Fruit fly (Drosophila melanogaster) whole organism, embryonic: Measurements from ENCODE around the gene CG15880.

Experiments
- Atf6 ChIP-seq: fragments of 200-800 bp; sonication (Bioruptor generic); IDR thresholded peaks from 2 replicates; pipeline ENCODE4 v1.3.6; 2022; ENCODE audit warnings: missing biosample characterization, missing genetic modification characterization
- B-H2 ChIP-seq: fragments of 200-800 bp; sonication (Bioruptor generic); optimal IDR thresholded peaks from 2 replicates; lab custom pipeline; 2018; ENCODE audit warnings: missing biosample characterization, mild to moderate bottlenecking, missing genetic modification characterization
- C15 ChIP-seq: fragments of 200-800 bp; sonication (Bioruptor generic); IDR thresholded peaks from 3 replicates; pipeline ENCODE4 v1.3.6; 2022; ENCODE audit warnings: missing biosample characterization, missing genetic modification characterization
- CG11085 ChIP-seq: fragments of 200-800 bp; sonication (Bioruptor generic); IDR thresholded peaks from 2 replicates; pipeline ENCODE4 v1.3.6; 2022; ENCODE audit warnings: missing biosample characterization, missing genetic modification characterization
- CG11398 ChIP-seq: fragments of 200-800 bp; sonication (Bioruptor generic); optimal IDR thresholded peaks from 2 replicates; lab custom pipeline; 2016; ENCODE audit warnings: missing biosample characterization, missing genetic modification characterization
- CG12744 ChIP-seq: fragments of 200-800 bp; sonication (Bioruptor generic); optimal IDR thresholded peaks from 2 replicates; lab custom pipeline; 2016; ENCODE audit warnings: missing biosample characterization, missing genetic modification characterization
- CG13894 ChIP-seq: fragments of 200-800 bp; sonication (Bioruptor generic); optimal IDR thresholded peaks from 3 replicates; lab custom pipeline; 2018; ENCODE audit warnings: missing biosample characterization, mild to moderate bottlenecking, missing genetic modification characterization, moderate library complexity
- CG14860 ChIP-seq: fragments of 200-800 bp; sonication (Bioruptor generic); IDR thresholded peaks from 3 replicates; pipeline ENCODE4 v1.3.6; 2022; ENCODE audit warnings: missing biosample characterization, missing genetic modification characterization; ENCODE audit not compliant: partially characterized antibody
- CG1647 ChIP-seq: fragments of 200-800 bp; sonication (Bioruptor generic); optimal IDR thresholded peaks from 3 replicates; lab custom pipeline; 2016; ENCODE audit warnings: missing biosample characterization, missing genetic modification characterization
- CG16863 ChIP-seq: fragments of 200-800 bp; sonication (Bioruptor generic); optimal IDR thresholded peaks from 3 replicates; lab custom pipeline; 2016; ENCODE audit warnings: missing biosample characterization, missing genetic modification characterization
- CG17186 ChIP-seq: fragments of 200-800 bp; sonication (Bioruptor generic); optimal IDR thresholded peaks from 3 replicates; lab custom pipeline; 2017; ENCODE audit warnings: missing biosample characterization, missing genetic modification reagents, missing genetic modification characterization
- CG17359 ChIP-seq: fragments of 200-800 bp; sonication (Bioruptor generic); optimal IDR thresholded peaks from 3 replicates; lab custom pipeline; 2018; ENCODE audit warnings: missing biosample characterization, mild to moderate bottlenecking, missing genetic modification characterization, moderate library complexity
- CG1792 ChIP-seq: fragments of 200-800 bp; sonication (Bioruptor generic); optimal IDR thresholded peaks from 2 replicates; lab custom pipeline; 2016; ENCODE audit warnings: missing biosample characterization, missing genetic modification characterization
- CG30020 ChIP-seq: fragments of 200-800 bp; optimal IDR thresholded peaks from 2 replicates; lab custom pipeline; 2019; ENCODE audit warnings: missing biosample characterization, mild to moderate bottlenecking, missing genetic modification characterization, moderate library complexity
- CG31388 ChIP-seq: fragments of 200-800 bp; sonication (Bioruptor generic); optimal IDR thresholded peaks from 2 replicates; lab custom pipeline; 2016; ENCODE audit warnings: missing biosample characterization, missing genetic modification characterization
- CG31441 ChIP-seq: fragments of 200-800 bp; sonication (Bioruptor generic); IDR thresholded peaks from 2 replicates; pipeline ENCODE4 v1.3.6; 2022; ENCODE audit warnings: missing biosample characterization, missing genetic modification characterization
- CG33213 ChIP-seq: fragments of 200-800 bp; sonication (Bioruptor generic); optimal IDR thresholded peaks from 3 replicates; lab custom pipeline; 2016; ENCODE audit warnings: missing biosample characterization, missing genetic modification characterization
- CG4820 ChIP-seq: fragments of 200-800 bp; sonication (Bioruptor generic); optimal IDR thresholded peaks from 3 replicates; lab custom pipeline; 2016; ENCODE audit warnings: missing biosample characterization, missing genetic modification characterization
- CG6654 ChIP-seq: fragments of 200-800 bp; sonication (Bioruptor generic); optimal IDR thresholded peaks from 2 replicates; lab custom pipeline; 2017; ENCODE audit warnings: missing biosample characterization, mild to moderate bottlenecking, missing genetic modification characterization
- CG7786 ChIP-seq: fragments of 200-800 bp; sonication (Bioruptor generic); optimal IDR thresholded peaks from 2 replicates; lab custom pipeline; 2016; ENCODE audit warnings: missing biosample characterization, missing genetic modification characterization
- CG9437 ChIP-seq: fragments of 200-800 bp; sonication (Bioruptor generic); optimal IDR thresholded peaks from 2 replicates; lab custom pipeline; 2018; ENCODE audit warnings: missing biosample characterization, mild to moderate bottlenecking, missing genetic modification characterization
- Camta ChIP-seq: fragments of 200-800 bp; sonication (Bioruptor generic); optimal IDR thresholded peaks from 2 replicates; lab custom pipeline; 2016; ENCODE audit warnings: missing biosample characterization, missing genetic modification characterization
- D19A ChIP-seq: fragments of 200-800 bp; optimal IDR thresholded peaks from 3 replicates; lab custom pipeline; 2019; ENCODE audit warnings: missing biosample characterization, mild to moderate bottlenecking, missing genetic modification characterization, moderate library complexity
- Dip3 ChIP-seq: fragments of 200-800 bp; sonication (Bioruptor generic); optimal IDR thresholded peaks from 3 replicates; lab custom pipeline; 2016; ENCODE audit warnings: missing biosample characterization, missing genetic modification characterization
- Doc3 ChIP-seq: fragments of 200-800 bp; sonication (Bioruptor generic); IDR thresholded peaks from 3 replicates; pipeline ENCODE4 v1.3.6; 2022; ENCODE audit warnings: missing biosample characterization, missing genetic modification characterization; ENCODE audit not compliant: partially characterized antibody
- E2f1 ChIP-seq: fragments of 200-800 bp; sonication (Bioruptor generic); IDR thresholded peaks from 2 replicates; pipeline ENCODE4 v1.3.6; 2022; ENCODE audit warnings: missing biosample characterization, missing genetic modification characterization
- Ets97D ChIP-seq: fragments of 200-800 bp; sonication (Bioruptor generic); optimal IDR thresholded peaks from 3 replicates; lab custom pipeline; 2016; ENCODE audit warnings: missing biosample characterization, missing genetic modification characterization
- Gsc ChIP-seq: fragments of 200-800 bp; sonication (Bioruptor generic); IDR thresholded peaks from 2 replicates; pipeline ENCODE4 v1.3.6; 2022; ENCODE audit warnings: missing biosample characterization, missing genetic modification characterization
- H2.0 ChIP-seq: fragments of 200-800 bp; sonication (Bioruptor generic); IDR thresholded peaks from 2 replicates; pipeline ENCODE4 v1.3.6; 2022; ENCODE audit warnings: missing biosample characterization, missing genetic modification characterization
- HLH3B ChIP-seq: fragments of 200-800 bp; sonication (Bioruptor generic); IDR thresholded peaks from 2 replicates; pipeline ENCODE4 v1.3.6; 2022; ENCODE audit warnings: missing biosample characterization, missing genetic modification characterization
- Hr51 ChIP-seq, 2 experiments: fragments of 200-800 bp; sonication (Bioruptor generic); optimal IDR thresholded peaks; 2 replicates in 1 of 2; 3 replicates in 1 of 2; lab custom pipeline; 2016 to 2018; ENCODE audit warnings: missing biosample characterization in 2 of 2, missing genetic modification characterization in 2 of 2, mild to moderate bottlenecking in 1 of 2, moderate library complexity in 1 of 2
- Mrtf ChIP-seq: fragments of 200-800 bp; sonication (Bioruptor generic); IDR thresholded peaks from 3 replicates; pipeline ENCODE4 v1.3.6; 2022; ENCODE audit warnings: missing biosample characterization, missing genetic modification characterization
- Nf-YA ChIP-seq: fragments of 200-800 bp; sonication (Bioruptor generic); IDR thresholded peaks from 2 replicates; pipeline ENCODE4 v1.3.6; 2022; ENCODE audit warnings: missing biosample characterization, missing genetic modification characterization
- Side ChIP-seq: fragments of 200-800 bp; sonication (Bioruptor generic); optimal IDR thresholded peaks from 2 replicates; lab custom pipeline; 2016; ENCODE audit warnings: missing biosample characterization, missing genetic modification characterization
- Stat92E ChIP-seq, 3 experiments: fragments of >200 bp in 2 of 3; fragments of 200-800 bp in 1 of 3; sonication (Bioruptor generic) in 1 of 3; optimal IDR thresholded peaks; 2 replicates each; lab custom pipeline; 2017 to 2019; ENCODE audit warnings: missing biosample characterization in 3 of 3, missing genetic modification characterization in 3 of 3, mild to moderate bottlenecking in 1 of 3, moderate library complexity in 1 of 3
- bab2 ChIP-seq: fragments of 200-800 bp; sonication (Bioruptor generic); optimal IDR thresholded peaks from 2 replicates; lab custom pipeline; 2016; ENCODE audit warnings: missing biosample characterization, missing genetic modification characterization
- cato ChIP-seq: fragments of 200-800 bp; sonication (Bioruptor generic); optimal IDR thresholded peaks from 2 replicates; lab custom pipeline; 2016; ENCODE audit warnings: missing biosample characterization, missing genetic modification characterization, borderline replicate concordance
- caup ChIP-seq: fragments of 200-800 bp; sonication (Bioruptor generic); optimal IDR thresholded peaks from 3 replicates; lab custom pipeline; 2017; ENCODE audit warnings: missing biosample characterization, mild to moderate bottlenecking, missing genetic modification characterization, moderate library complexity; ENCODE audit not compliant: severe bottlenecking
- cwo ChIP-seq: fragments of 200-800 bp; sonication (Bioruptor generic); optimal IDR thresholded peaks from 3 replicates; lab custom pipeline; 2017; ENCODE audit warnings: missing biosample characterization, missing genetic modification characterization, mild to moderate bottlenecking, moderate library complexity, missing genetic modification reagents
- dimm ChIP-seq: fragments of 200-800 bp; sonication (Bioruptor generic); IDR thresholded peaks from 2 replicates; pipeline ENCODE4 v1.3.6; 2022; ENCODE audit warnings: missing biosample characterization, missing genetic modification characterization
- dpn ChIP-seq, 2 experiments: fragments of 200-800 bp; sonication (Bioruptor generic); optimal IDR thresholded peaks; 3 replicates each; lab custom pipeline; 2016; ENCODE audit warnings: missing biosample characterization in 2 of 2, missing genetic modification characterization in 2 of 2
- fru ChIP-seq: fragments of >200 bp; optimal IDR thresholded peaks from 2 replicates; lab custom pipeline; 2017
- gcm ChIP-seq: fragments of 200-800 bp; sonication (Bioruptor generic); optimal IDR thresholded peaks from 2 replicates; lab custom pipeline; 2019; ENCODE audit warnings: missing biosample characterization, mild to moderate bottlenecking, missing genetic modification characterization, moderate library complexity
- mld ChIP-seq: fragments of 200-800 bp; sonication (Bioruptor generic); IDR thresholded peaks from 3 replicates; pipeline ENCODE4 v1.3.6; 2022; ENCODE audit warnings: missing biosample characterization, missing genetic modification characterization; ENCODE audit not compliant: partially characterized antibody
- nmo ChIP-seq: fragments of 200-800 bp; sonication (Bioruptor generic); optimal IDR thresholded peaks from 2 replicates; lab custom pipeline; 2018; ENCODE audit warnings: missing biosample characterization, mild to moderate bottlenecking, missing genetic modification characterization, moderate library complexity
- onecut ChIP-seq: fragments of 200-800 bp; sonication (Bioruptor generic); IDR thresholded peaks from 2 replicates; pipeline ENCODE4 v1.3.6; 2022; ENCODE audit warnings: missing biosample characterization, missing genetic modification characterization
- salm ChIP-seq: fragments of 200-800 bp; sonication (Bioruptor generic); optimal IDR thresholded peaks from 2 replicates; lab custom pipeline; 2018; ENCODE audit warnings: missing biosample characterization, mild to moderate bottlenecking, missing genetic modification characterization
- slbo ChIP-seq: fragments of 200-800 bp; sonication (Bioruptor generic); IDR thresholded peaks from 2 replicates; pipeline ENCODE4 v1.3.6; 2022; ENCODE audit warnings: missing biosample characterization, missing genetic modification characterization
- ttk ChIP-seq: fragments of 200-800 bp; sonication (Bioruptor generic); IDR thresholded peaks from 2 replicates; pipeline ENCODE4 v2.1.2; 2022; ENCODE audit warnings: missing biosample characterization, missing genetic modification characterization
- tx ChIP-seq: fragments of 200-800 bp; sonication (Bioruptor generic); optimal IDR thresholded peaks from 2 replicates; lab custom pipeline; 2016; ENCODE audit warnings: missing biosample characterization, missing genetic modification characterization
- zen2 ChIP-seq: fragments of 200-800 bp; sonication (Bioruptor generic); IDR thresholded peaks from 3 replicates; pipeline ENCODE4 v1.3.6; 2022; ENCODE audit warnings: missing biosample characterization, missing genetic modification characterization; ENCODE audit not compliant: partially characterized antibody
- zfh2 ChIP-seq: fragments of 200-800 bp; sonication (Bioruptor generic); optimal IDR thresholded peaks from 2 replicates; lab custom pipeline; 2016; ENCODE audit warnings: missing biosample characterization, missing genetic modification characterization

The CG15880 gene

dm6 chr2L:856001-856400 lies 38.3 kb upstream of the CG15880 start (continued):
- TF ChIP-seq dpn (GFP tag; optimal IDR thresholded peaks at IDR 0.05; lab: Kevin White, UChicago) (no peak), tx (GFP tag; lab: Kevin White, UChicago) (no peak), CG16863 (GFP tag; lab: Kevin White, UChicago) (no peak), fru (no peak), CG1647 (GFP tag; lab: Kevin White, UChicago) (no peak), Camta (GFP tag; lab: Kevin White, UChicago) (no peak), CG13894 (tag; lab: Kevin White, UChicago) (peak; percentile 5), bab2 (GFP tag; lab: Kevin White, UChicago) (no peak), CG14860 (GFP tag; lab: Robert Waterston, UW) (no peak), CG30020 (tag; lab: Kevin White, UChicago) (no peak), caup (GFP tag; lab: Kevin White, UChicago) (peak; percentile 38), CG1792 (GFP tag; lab: Kevin White, UChicago) (no peak), CG11398 (no peak), CG4820 (GFP tag; lab: Kevin White, UChicago) (no peak), C15 (GFP tag; lab: Robert Waterston, UW) (no peak), H2.0 (GFP tag; lab: Robert Waterston, UW) (no peak), ttk (GFP tag; lab: Robert Waterston, UW) (no peak), Atf6 (no peak; the same call in 1 of the 2 replicates), CG7786 (GFP tag; lab: Kevin White, UChicago) (no peak), CG33213 (GFP tag; lab: Kevin White, UChicago) (peak; percentile 3), Doc3 (GFP tag; lab: Robert Waterston, UW) (no peak), gcm (GFP tag; lab: Kevin White, UChicago) (no peak), B-H2 (GFP tag; lab: Kevin White, UChicago) (peak; percentile 10), CG12744 (no peak), Stat92E (GFP tag; optimal IDR thresholded peaks at IDR 0.05; lab: Kevin White, UChicago) (no peak), Ets97D (GFP tag; lab: Kevin White, UChicago) (no peak), Nf-YA (no peak), HLH3B (GFP tag; lab: Robert Waterston, UW) (peak; percentile 21; the same call in 1 of the 2 replicates), CG17186 (no peak), Side (GFP tag; lab: Kevin White, UChicago) (peak; percentile 16), E2f1 (no peak), cato (no peak), nmo (GFP tag; lab: Kevin White, UChicago) (no peak), Hr51 (GFP tag; optimal IDR thresholded peaks at IDR 0.05; lab: Kevin White, UChicago) (no peak), CG9437 (no peak), CG17359 (tag; lab: Kevin White, UChicago) (peak; percentile 19), Gsc (GFP tag; lab: Robert Waterston, UW) (no peak), mld (no peak), Mrtf (no peak), salm (tag; lab: Kevin White, UChicago) (no peak), slbo (GFP tag; lab: Robert Waterston, UW) (no peak), D19A (tag; lab: Kevin White, UChicago) (no peak), zfh2 (GFP tag; lab: Kevin White, UChicago) (no peak), Dip3 (GFP tag; lab: Kevin White, UChicago) (no peak), CG11085 (no peak), CG31388 (GFP tag; lab: Kevin White, UChicago) (no peak), zen2 (no peak), onecut (0 out of 2 replicates have a peak, but pooled peaks have one; percentile 32), CG6654 (GFP tag; lab: Kevin White, UChicago) (no peak), CG31441 (GFP tag; lab: Robert Waterston, UW) (no peak), dimm (GFP tag; lab: Robert Waterston, UW) (no peak), cwo (GFP tag; lab: Kevin White, UChicago) (no peak)
